Fruit fly (Drosophila melanogaster) whole organism, embryonic: ENCODE data around the gene CG32333.

Experiments used
- Ada2b ChIP-seq: fragments of 200-800 bp; sonication (Bioruptor generic); IDR thresholded peaks from 2 replicates; pipeline ENCODE4 v1.3.6; 2022; ENCODE audit warnings: missing biosample characterization, missing genetic modification characterization
- Bgb ChIP-seq: fragments of 200-800 bp; sonication (Bioruptor generic); IDR thresholded peaks from 2 replicates; pipeline ENCODE4 v1.3.6; 2022; ENCODE audit warnings: missing biosample characterization, missing genetic modification characterization; ENCODE audit not compliant: partially characterized antibody
- CG10565 ChIP-seq: fragments of 200-800 bp; sonication (Bioruptor generic); optimal IDR thresholded peaks from 3 replicates; lab custom pipeline; 2016; ENCODE audit warnings: missing biosample characterization, mild to moderate bottlenecking, missing genetic modification characterization
- CG11504 ChIP-seq: fragments of 200-800 bp; sonication (Bioruptor generic); optimal IDR thresholded peaks from 3 replicates; lab custom pipeline; 2019; ENCODE audit warnings: missing biosample characterization, mild to moderate bottlenecking, missing genetic modification characterization, moderate library complexity
- CG12155 ChIP-seq: fragments of 200-800 bp; sonication (Bioruptor generic); optimal IDR thresholded peaks from 3 replicates; lab custom pipeline; 2016; ENCODE audit warnings: missing biosample characterization, missing genetic modification characterization
- CG12659 ChIP-seq: fragments of 200-800 bp; sonication (Bioruptor generic); optimal IDR thresholded peaks from 3 replicates; lab custom pipeline; 2017; ENCODE audit warnings: mild to moderate bottlenecking, missing biosample characterization, missing genetic modification reagents, missing genetic modification characterization
- CG14860 ChIP-seq: fragments of 200-800 bp; sonication (Bioruptor generic); IDR thresholded peaks from 3 replicates; pipeline ENCODE4 v1.3.6; 2022; ENCODE audit warnings: missing biosample characterization, missing genetic modification characterization; ENCODE audit not compliant: partially characterized antibody
- CG15269 ChIP-seq: fragments of 200-800 bp; sonication (Bioruptor generic); optimal IDR thresholded peaks from 2 replicates; lab custom pipeline; 2018; ENCODE audit warnings: missing biosample characterization, mild to moderate bottlenecking, missing genetic modification characterization, moderate library complexity
- CG1832 ChIP-seq: fragments of 200-800 bp; sonication (Bioruptor generic); optimal IDR thresholded peaks from 2 replicates; lab custom pipeline; 2017; ENCODE audit warnings: missing biosample characterization, mild to moderate bottlenecking, missing genetic modification characterization, inconsistent platforms
- CG2116 ChIP-seq: fragments of 200-800 bp; sonication (Bioruptor generic); optimal IDR thresholded peaks from 3 replicates; lab custom pipeline; 2018; ENCODE audit warnings: missing biosample characterization, mild to moderate bottlenecking, missing genetic modification characterization
- CG2129 ChIP-seq: fragments of 200-800 bp; sonication (Bioruptor generic); IDR thresholded peaks from 2 replicates; pipeline ENCODE4 v1.3.6; 2022; ENCODE audit warnings: missing biosample characterization, missing genetic modification characterization; ENCODE audit not compliant: partially characterized antibody
- CG33213 ChIP-seq: fragments of 200-800 bp; sonication (Bioruptor generic); optimal IDR thresholded peaks from 3 replicates; lab custom pipeline; 2016; ENCODE audit warnings: missing biosample characterization, missing genetic modification characterization
- CG3726 ChIP-seq: fragments of 200-800 bp; sonication (Bioruptor generic); IDR thresholded peaks from 3 replicates; pipeline ENCODE4, ENCODE4 v1.3.6; 2022; ENCODE audit warnings: missing biosample characterization, missing genetic modification characterization
- CG3838 ChIP-seq: fragments of 200-800 bp; sonication (Bioruptor generic); optimal IDR thresholded peaks from 3 replicates; lab custom pipeline; 2016; ENCODE audit warnings: missing biosample characterization, missing genetic modification characterization
- CG8924 ChIP-seq: fragments of 200-800 bp; optimal IDR thresholded peaks from 3 replicates; lab custom pipeline; 2019; ENCODE audit warnings: missing biosample characterization, mild to moderate bottlenecking, missing genetic modification characterization, moderate library complexity
- CG8944 ChIP-seq: fragments of 200-800 bp; sonication (Bioruptor generic); optimal IDR thresholded peaks from 3 replicates; lab custom pipeline; 2016; ENCODE audit warnings: missing biosample characterization, missing genetic modification characterization
- Dip3 ChIP-seq: fragments of 200-800 bp; sonication (Bioruptor generic); optimal IDR thresholded peaks from 3 replicates; lab custom pipeline; 2016; ENCODE audit warnings: missing biosample characterization, missing genetic modification characterization
- Dll ChIP-seq: fragments of 200-800 bp; sonication (Bioruptor generic); IDR thresholded peaks from 4 replicates; pipeline ENCODE4 v1.3.6; 2022; ENCODE audit warnings: missing biosample characterization, missing genetic modification characterization; ENCODE audit not compliant: partially characterized antibody
- E2f2 ChIP-seq: fragments of 200-800 bp; sonication (Bioruptor generic); IDR thresholded peaks from 2 replicates; pipeline ENCODE4 v1.3.6; 2022; ENCODE audit warnings: missing biosample characterization, missing genetic modification characterization
- Ets97D ChIP-seq: fragments of 200-800 bp; sonication (Bioruptor generic); optimal IDR thresholded peaks from 3 replicates; lab custom pipeline; 2016; ENCODE audit warnings: missing biosample characterization, missing genetic modification characterization
- Hey ChIP-seq: fragments of 200-800 bp; sonication (Bioruptor generic); optimal IDR thresholded peaks from 3 replicates; lab custom pipeline; 2018; ENCODE audit warnings: missing biosample characterization, mild to moderate bottlenecking, missing genetic modification characterization
- HmgD ChIP-seq: fragments of 200-800 bp; sonication (Bioruptor generic); optimal IDR thresholded peaks from 3 replicates; lab custom pipeline; 2016; ENCODE audit warnings: missing biosample characterization, missing genetic modification characterization
- HmgZ ChIP-seq: fragments of 200-800 bp; sonication (Bioruptor generic); optimal IDR thresholded peaks from 2 replicates; lab custom pipeline; 2018; ENCODE audit warnings: missing biosample characterization, mild to moderate bottlenecking, missing genetic modification characterization
- Hsf ChIP-seq: fragments of 200-800 bp; sonication (Bioruptor generic); optimal IDR thresholded peaks from 3 replicates; lab custom pipeline; 2016; ENCODE audit warnings: missing biosample characterization, missing genetic modification characterization
- MBD-R2 ChIP-seq: fragments of 200-800 bp; sonication (Bioruptor generic); IDR thresholded peaks from 2 replicates; pipeline ENCODE4 v1.3.6; 2022; ENCODE audit warnings: missing biosample characterization, missing genetic modification characterization
- Mad ChIP-seq: fragments of 200-800 bp; sonication (Bioruptor generic); optimal IDR thresholded peaks from 2 replicates; lab custom pipeline; 2016; ENCODE audit warnings: missing biosample characterization, missing genetic modification characterization
- Max ChIP-seq: fragments of 200-800 bp; sonication (Bioruptor generic); optimal IDR thresholded peaks from 2 replicates; lab custom pipeline; 2016; ENCODE audit warnings: missing biosample characterization, mild to moderate bottlenecking, missing genetic modification characterization
- NFAT ChIP-seq: fragments of 200-800 bp; sonication (Bioruptor generic); IDR thresholded peaks from 2 replicates; pipeline ENCODE4 v1.3.6; 2022; ENCODE audit warnings: missing biosample characterization, missing genetic modification characterization
- NK7.1 ChIP-seq: fragments of 200-800 bp; sonication (Bioruptor generic); optimal IDR thresholded peaks from 3 replicates; lab custom pipeline; 2016; ENCODE audit warnings: missing biosample characterization, missing genetic modification characterization
- Nf-YB ChIP-seq: fragments of 200-800 bp; sonication (Bioruptor generic); optimal IDR thresholded peaks from 3 replicates; lab custom pipeline; 2019; ENCODE audit warnings: missing biosample characterization, mild to moderate bottlenecking, missing genetic modification characterization, moderate library complexity
- Rx ChIP-seq: fragments of 200-800 bp; sonication (Bioruptor generic); IDR thresholded peaks from 2 replicates; pipeline ENCODE4 v1.3.6; 2022; ENCODE audit warnings: missing biosample characterization, missing genetic modification characterization
- Sry-β ChIP-seq: fragments of 200-800 bp; sonication (Bioruptor generic); optimal IDR thresholded peaks from 2 replicates; lab custom pipeline; 2018; ENCODE audit warnings: missing biosample characterization, mild to moderate bottlenecking, missing genetic modification characterization, moderate library complexity
- Sry-δ ChIP-seq: fragments of 200-800 bp; sonication (Bioruptor generic); optimal IDR thresholded peaks from 2 replicates; lab custom pipeline; 2016; ENCODE audit warnings: missing biosample characterization, missing genetic modification characterization
- br ChIP-seq: fragments of >200 bp; optimal IDR thresholded peaks from 2 replicates; lab custom pipeline; 2017
- ci ChIP-seq: fragments of 200-800 bp; sonication (Bioruptor generic); IDR thresholded peaks from 3 replicates; pipeline ENCODE4 v1.3.6; 2022; ENCODE audit warnings: missing biosample characterization, missing genetic modification characterization
- dm ChIP-seq: fragments of 200-800 bp; sonication (Bioruptor generic); optimal IDR thresholded peaks from 3 replicates; lab custom pipeline; 2016; ENCODE audit warnings: missing biosample characterization, missing genetic modification characterization
- fru ChIP-seq: fragments of >200 bp; optimal IDR thresholded peaks from 2 replicates; lab custom pipeline; 2017
- fu2 ChIP-seq: fragments of 200-800 bp; sonication (Bioruptor generic); optimal IDR thresholded peaks from 2 replicates; lab custom pipeline; 2016; ENCODE audit warnings: missing biosample characterization, missing genetic modification characterization
- hbn ChIP-seq: fragments of 200-800 bp; sonication (Bioruptor generic); IDR thresholded peaks from 2 replicates; pipeline ENCODE4 v1.3.6; 2022; ENCODE audit warnings: missing biosample characterization, missing genetic modification characterization; ENCODE audit not compliant: partially characterized antibody
- jumu ChIP-seq: fragments of 200-800 bp; sonication (Bioruptor generic); optimal IDR thresholded peaks from 3 replicates; lab custom pipeline; 2016; ENCODE audit warnings: missing biosample characterization, missing genetic modification characterization
- knrl ChIP-seq: fragments of 200-800 bp; sonication (Bioruptor generic); IDR thresholded peaks from 3 replicates; pipeline ENCODE4 v1.3.6; 2022; ENCODE audit warnings: missing biosample characterization, missing genetic modification characterization; ENCODE audit not compliant: partially characterized antibody
- nerfin-1 ChIP-seq: fragments of 200-800 bp; sonication (Bioruptor generic); optimal IDR thresholded peaks from 3 replicates; lab custom pipeline; 2019; ENCODE audit warnings: missing biosample characterization, mild to moderate bottlenecking, missing genetic modification characterization, moderate library complexity
- odd ChIP-seq: fragments of 200-800 bp; sonication (Bioruptor generic); optimal IDR thresholded peaks from 2 replicates; lab custom pipeline; 2017; ENCODE audit warnings: missing biosample characterization, mild to moderate bottlenecking, missing genetic modification characterization
- p53 ChIP-seq: fragments of 200-800 bp; sonication (Bioruptor generic); optimal IDR thresholded peaks from 2 replicates; lab custom pipeline; 2016; ENCODE audit warnings: missing biosample characterization, missing genetic modification characterization
- pfk ChIP-seq: fragments of 200-800 bp; sonication (Bioruptor generic); optimal IDR thresholded peaks from 2 replicates; lab custom pipeline; 2018; ENCODE audit warnings: missing biosample characterization, mild to moderate bottlenecking, missing genetic modification characterization, moderate library complexity
- pho ChIP-seq: fragments of 200-800 bp; sonication (Bioruptor generic); optimal IDR thresholded peaks from 2 replicates; lab custom pipeline; 2016; ENCODE audit warnings: missing biosample characterization, missing genetic modification characterization
- scrt ChIP-seq: fragments of 200-800 bp; sonication (Bioruptor generic); optimal IDR thresholded peaks from 2 replicates; lab custom pipeline; 2018; ENCODE audit warnings: missing biosample characterization, mild to moderate bottlenecking, missing genetic modification characterization, moderate library complexity
- sens ChIP-seq: fragments of 200-800 bp; sonication (Bioruptor generic); peaks from one replicate; lab custom pipeline; 2016; ENCODE audit warnings: missing biosample characterization, missing genetic modification characterization
- sr ChIP-seq: fragments of 200-800 bp; sonication (Bioruptor generic); IDR thresholded peaks from 3 replicates; pipeline ENCODE4 v1.3.6; 2022; ENCODE audit warnings: missing biosample characterization, missing genetic modification characterization
- zen2 ChIP-seq: fragments of 200-800 bp; sonication (Bioruptor generic); IDR thresholded peaks from 3 replicates; pipeline ENCODE4 v1.3.6; 2022; ENCODE audit warnings: missing biosample characterization, missing genetic modification characterization; ENCODE audit not compliant: partially characterized antibody
- zfh1 ChIP-seq: fragments of 200-800 bp; sonication (Bioruptor generic); IDR thresholded peaks from 3 replicates; pipeline ENCODE4 v1.3.6; 2022; ENCODE audit warnings: missing biosample characterization, missing genetic modification characterization
- zfh2 ChIP-seq: fragments of 200-800 bp; sonication (Bioruptor generic); optimal IDR thresholded peaks from 2 replicates; lab custom pipeline; 2016; ENCODE audit warnings: missing biosample characterization, missing genetic modification characterization

The CG32333 gene

dm6 chr3L:1295693-1296092 lies 19.9 kb downstream of the CG32333 start, which contains the start of gene Rabex-5 (continued):
- TF ChIP-seq CG3726 = no peak
- TF ChIP-seq scrt (GFP tag; lab: Kevin White, UChicago) = no peak
- peak; percentile 55; the same call in 1 of the 3 replicates for TF ChIP-seq zfh1 (GFP tag; lab: Robert Waterston, UW)
- peak; percentile 97 for TF ChIP-seq Sry-δ
- TF ChIP-seq jumu (GFP tag; lab: Kevin White, UChicago) = no peak
- peak; percentile 53 for TF ChIP-seq HmgD (GFP tag; lab: Kevin White, UChicago)
- peak; percentile 50 for TF ChIP-seq CG2116 (GFP tag; lab: Kevin White, UChicago)
- TF ChIP-seq dm (GFP tag; lab: Kevin White, UChicago) = no peak
- TF ChIP-seq fu2 (GFP tag; lab: Kevin White, UChicago) = peak; percentile 27
- no peak for TF ChIP-seq br (lab: Kevin White, UChicago)
- peak; percentile 88 for TF ChIP-seq knrl
- peak; percentile 9 for TF ChIP-seq NK7.1
- TF ChIP-seq CG11504 (tag; lab: Kevin White, UChicago) = no peak
- peak; percentile 73 for TF ChIP-seq sens (GFP tag; lab: Kevin White, UChicago)
- peak; percentile 52 for TF ChIP-seq nerfin-1
- TF ChIP-seq Dll (GFP tag; lab: Robert Waterston, UW) = peak; percentile 81
- no peak for TF ChIP-seq pfk (GFP tag; lab: Kevin White, UChicago)
- peak; percentile 63 for TF ChIP-seq Ets97D (GFP tag; lab: Kevin White, UChicago)
- TF ChIP-seq sr (GFP tag; lab: Robert Waterston, UW) = no peak
- peak; percentile 39; the same call in 1 of the 3 replicates for TF ChIP-seq zen2 (GFP tag; lab: Robert Waterston, UW)
- no peak for TF ChIP-seq CG1832 (GFP tag; lab: Kevin White, UChicago)
- peak; percentile 33 for TF ChIP-seq pho (GFP tag; lab: Kevin White, UChicago)
- peak; percentile 44; the same call in 1 of the 2 replicates for TF ChIP-seq NFAT
- no peak for TF ChIP-seq fru (lab: Kevin White, UChicago)
- peak; percentile 45 for TF ChIP-seq CG8944 (GFP tag; lab: Kevin White, UChicago)
- no peak for TF ChIP-seq Mad (GFP tag; lab: Kevin White, UChicago)
- TF ChIP-seq zfh2 = peak; percentile 50
- no peak for TF ChIP-seq Rx
- peak; percentile 68 for TF ChIP-seq p53
- peak; percentile 34 for TF ChIP-seq Hsf
- no peak for TF ChIP-seq Nf-YB (GFP tag; lab: Kevin White, UChicago)
- TF ChIP-seq CG15269 = no peak
- peak; percentile 90 for TF ChIP-seq Bgb (GFP tag; lab: Robert Waterston, UW)
- peak; percentile 78 for TF ChIP-seq HmgZ
- peak; percentile 65 for TF ChIP-seq CG12659 (GFP tag; lab: Kevin White, UChicago)
- peak; percentile 74 for TF ChIP-seq Sry-β (GFP tag; lab: Kevin White, UChicago)
- TF ChIP-seq CG3838 (GFP tag; lab: Kevin White, UChicago) = no peak
- TF ChIP-seq CG33213 (GFP tag; lab: Kevin White, UChicago) = peak; percentile 93
- peak; percentile 53; the same call in 2 of the 3 replicates for TF ChIP-seq CG14860 (GFP tag; lab: Robert Waterston, UW)
- TF ChIP-seq CG8924 (tag; lab: Kevin White, UChicago) = peak; percentile 23
- no peak for TF ChIP-seq Hey (tag; lab: Kevin White, UChicago)
- peak; percentile 78 for TF ChIP-seq hbn (GFP tag; lab: Robert Waterston, UW)
- peak; percentile 41; the same call in 1 of the 2 replicates for TF ChIP-seq CG2129 (GFP tag; lab: Robert Waterston, UW)
- peak; percentile 40; the same call in 1 of the 2 replicates for TF ChIP-seq Ada2b (GFP tag; lab: Robert Waterston, UW)
- no peak for TF ChIP-seq Dip3 (GFP tag; lab: Kevin White, UChicago)
- TF ChIP-seq odd = no peak
- TF ChIP-seq CG10565 (GFP tag; lab: Kevin White, UChicago) = no peak
- peak; percentile 51; the same call in 1 of the 3 replicates for TF ChIP-seq ci (GFP tag; lab: Robert Waterston, UW)
- peak; percentile 97 for TF ChIP-seq MBD-R2 (GFP tag; lab: Robert Waterston, UW)
- peak; percentile 74 for TF ChIP-seq E2f2 (GFP tag; lab: Robert Waterston, UW)
- TF ChIP-seq CG12155 (GFP tag; lab: Kevin White, UChicago) = peak; percentile 45
- peak; percentile 49 for TF ChIP-seq Max
